Worm (Caenorhabditis elegans): ENCODE measurements around the gene C45G9.5.

DNA sequence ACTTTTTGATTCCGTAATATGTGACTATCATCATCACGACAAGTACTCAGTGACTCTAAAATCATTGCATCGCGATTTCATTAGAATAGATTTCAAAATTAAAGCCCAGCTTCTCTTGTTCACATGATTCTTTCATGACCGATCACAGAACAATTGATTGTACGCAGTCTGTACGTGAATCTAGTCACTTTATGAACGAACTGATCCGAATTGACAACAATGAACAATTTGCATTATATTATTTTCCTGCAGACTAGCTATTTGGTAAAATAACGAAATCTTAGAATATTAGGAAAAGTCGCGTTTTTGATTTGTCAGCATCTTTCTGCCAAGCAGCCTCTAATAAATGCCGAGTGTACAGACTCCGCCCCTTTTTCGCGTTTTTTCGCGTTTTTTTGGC is 51.6 kb downstream of the C45G9.5 start:
- no peak for TF ChIP-seq lin-15B (tag; optimal IDR thresholded peaks at IDR 0.05)
- TF ChIP-seq R02D3.7 (tag; optimal IDR thresholded peaks at IDR 0.05) = no peak
- no peak for TF ChIP-seq ztf-7 (tag; optimal IDR thresholded peaks at IDR 0.05)
- TF ChIP-seq nhr-77 (tag; optimal IDR thresholded peaks at IDR 0.05) = no peak
- TF ChIP-seq nhr-25 (tag; optimal IDR thresholded peaks at IDR 0.05; ENCODE audit: borderline replicate concordance, insufficient read depth) = no peak
- peak in 1 of 2 experiments; percentile 60 for TF ChIP-seq unc-62 (GFP tag; optimal IDR thresholded peaks at IDR 0.05 in 1 of 2)
- no peak for TF ChIP-seq unc-62 (tag; optimal IDR thresholded peaks at IDR 0.05)
- no peak for TF ChIP-seq nhr-237 (tag; optimal IDR thresholded peaks at IDR 0.05)
